Fruit fly (Drosophila melanogaster): Measurements from ENCODE around the gene CG15546.

DNA sequence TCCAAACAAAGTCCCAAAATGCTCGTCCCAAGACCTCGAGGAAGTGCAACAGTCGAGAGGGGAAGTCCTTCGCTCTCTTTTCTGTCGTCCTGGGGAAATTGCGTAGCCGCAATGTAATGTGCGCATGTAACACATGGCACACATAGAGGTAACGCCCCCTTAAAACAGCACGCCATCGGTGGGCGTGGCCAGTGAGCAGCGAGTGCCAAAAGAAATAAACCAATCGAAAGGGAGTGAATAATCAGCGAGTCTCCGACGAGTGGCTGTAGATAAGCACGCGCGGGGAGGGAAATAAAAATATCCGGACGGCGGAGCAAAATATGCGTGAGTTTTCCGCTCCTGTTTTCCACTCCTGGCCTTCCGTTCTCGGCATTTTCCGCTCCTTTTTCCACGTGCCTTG lies 33.0 kb upstream of the CG15546 start:
- TF ChIP-seq ind (GFP tag; optimal IDR thresholded peaks at IDR 0.05): no peak
- TF ChIP-seq CG4820 (GFP tag; optimal IDR thresholded peaks at IDR 0.05): no peak
- TF ChIP-seq gem (tag; optimal IDR thresholded peaks at IDR 0.05): no peak
- TF ChIP-seq Sry-β (GFP tag; optimal IDR thresholded peaks at IDR 0.05): no peak
- no peak for TF ChIP-seq gsb-n (tag; optimal IDR thresholded peaks at IDR 0.05)
- TF ChIP-seq CG17612 (GFP tag; IDR thresholded peaks at IDR 0.05): no peak
- no peak for TF ChIP-seq CG17802 (tag; optimal IDR thresholded peaks at IDR 0.05)
- no peak for TF ChIP-seq otp (GFP tag; IDR thresholded peaks at IDR 0.05)
- TF ChIP-seq E2f1 (GFP tag; IDR thresholded peaks at IDR 0.05): no peak
- no peak for TF ChIP-seq sug (tag; optimal IDR thresholded peaks at IDR 0.05)
- TF ChIP-seq caup (GFP tag; optimal IDR thresholded peaks at IDR 0.05; ENCODE audit: severe bottlenecking): no peak
- no peak for TF ChIP-seq GATAe (GFP tag; conservative IDR thresholded peaks at IDR 0.05)
